Fruit fly (Drosophila melanogaster): Measurements from ENCODE around the gene CG4297.

The CG4297 gene

DNA sequence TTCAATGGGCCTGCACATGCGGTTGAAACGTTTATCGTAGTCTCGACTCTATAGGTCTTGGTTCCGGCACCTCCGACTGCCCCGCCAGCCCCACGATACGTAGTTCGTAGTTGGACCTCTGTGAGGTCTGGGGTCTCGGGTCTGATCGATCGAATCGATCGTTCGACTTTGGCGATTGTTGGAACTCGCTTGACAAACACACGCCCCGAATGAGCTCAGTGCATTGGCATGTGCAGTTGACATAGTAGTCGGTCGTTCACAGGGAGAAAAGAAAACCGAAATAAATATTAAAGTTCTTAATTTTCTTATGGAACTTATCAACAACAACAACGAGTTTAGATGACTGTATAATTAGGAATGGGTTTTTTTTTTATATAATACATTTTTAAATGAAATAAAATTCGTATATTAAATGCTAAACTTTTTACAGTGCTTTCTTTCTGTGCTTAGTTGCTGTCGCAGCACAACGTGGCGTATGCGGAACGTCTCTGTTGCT, 36.6 kb downstream of the CG4297 start:
- peak; percentile 60 for TF ChIP-seq CG6276 (GFP tag; optimal IDR thresholded peaks at IDR 0.05)
- peak; percentile 44 for TF ChIP-seq CG10631 (GFP tag; optimal IDR thresholded peaks at IDR 0.05)
- TF ChIP-seq Gug (GFP tag; IDR thresholded peaks at IDR 0.05): peak; percentile 73
- no peak for TF ChIP-seq CG11902 (GFP tag; optimal IDR thresholded peaks at IDR 0.05)
- TF ChIP-seq spab (GFP tag; optimal IDR thresholded peaks at IDR 0.05): peak; percentile 2
- peak; percentile 65 for TF ChIP-seq OdsH (GFP tag; optimal IDR thresholded peaks at IDR 0.05)
- TF ChIP-seq CG6163 (GFP tag; IDR thresholded peaks at IDR 0.05): peak; percentile 86
- TF ChIP-seq salr (GFP tag; optimal IDR thresholded peaks at IDR 0.05): peak in 1 of 2 experiments; percentile 19
- TF ChIP-seq svp (GFP tag): peak; percentile 79
- no peak for TF ChIP-seq Hr39 (GFP tag; optimal IDR thresholded peaks at IDR 0.05)
- TF ChIP-seq CG15336 (GFP tag; IDR thresholded peaks at IDR 0.05): peak; percentile 92
- no peak for TF ChIP-seq Sox15 (GFP tag; optimal IDR thresholded peaks at IDR 0.05)
- peak; percentile 24 for TF ChIP-seq dac (GFP tag; optimal IDR thresholded peaks at IDR 0.05)
- TF ChIP-seq fd85E (GFP tag; optimal IDR thresholded peaks at IDR 0.05): no peak
- no peak for TF ChIP-seq Hr38 (GFP tag; optimal IDR thresholded peaks at IDR 0.05)
- TF ChIP-seq esn (GFP tag; optimal IDR thresholded peaks at IDR 0.05): peak; percentile 23
- TF ChIP-seq net (GFP tag; optimal IDR thresholded peaks at IDR 0.05): peak; percentile 39
- TF ChIP-seq Eip75B (GFP tag; optimal IDR thresholded peaks at IDR 0.05): peak; percentile 4
- TF ChIP-seq CG11762 (GFP tag; optimal IDR thresholded peaks at IDR 0.05; ENCODE audit: insufficient read depth): peak; percentile 31
- TF ChIP-seq ss (GFP tag; optimal IDR thresholded peaks at IDR 0.05): peak in 1 of 2 experiments; percentile 1
- TF ChIP-seq Ets96B (tag; optimal IDR thresholded peaks at IDR 0.05): no peak
- TF ChIP-seq CG6808 (GFP tag; optimal IDR thresholded peaks at IDR 0.05): peak; percentile 37
- TF ChIP-seq eg (GFP tag; IDR thresholded peaks at IDR 0.05): peak; percentile 87
- peak; percentile 73 for TF ChIP-seq achi (GFP tag; optimal IDR thresholded peaks at IDR 0.05)
- TF ChIP-seq CG6854 (GFP tag; optimal IDR thresholded peaks at IDR 0.05): no peak
- TF ChIP-seq CG3032 (tag; optimal IDR thresholded peaks at IDR 0.05): no peak
- peak; percentile 61 for TF ChIP-seq acj6 (GFP tag; optimal IDR thresholded peaks at IDR 0.05)
- TF ChIP-seq CG3919 (GFP tag; optimal IDR thresholded peaks at IDR 0.05): peak; percentile 59
- TF ChIP-seq topi (GFP tag; optimal IDR thresholded peaks at IDR 0.05): peak; percentile 25
- TF ChIP-seq CG8119 (GFP tag; IDR thresholded peaks at IDR 0.05): peak; percentile 84
- peak; percentile 11 for TF ChIP-seq Sox14 (GFP tag; optimal IDR thresholded peaks at IDR 0.05)
- no peak for TF ChIP-seq Blimp-1 (GFP tag; optimal IDR thresholded peaks at IDR 0.05)
- peak; percentile 82 for TF ChIP-seq Eip78C (GFP tag)
- TF ChIP-seq CG31627 (GFP tag; optimal IDR thresholded peaks at IDR 0.05): peak; percentile 6
- no peak for TF ChIP-seq CG1621 (tag; optimal IDR thresholded peaks at IDR 0.05)
- TF ChIP-seq CG7368 (GFP tag; optimal IDR thresholded peaks at IDR 0.05): no peak
- peak; percentile 56 for TF ChIP-seq Lpt (GFP tag; optimal IDR thresholded peaks at IDR 0.05)
- no peak for TF ChIP-seq cyc (GFP tag; optimal IDR thresholded peaks at IDR 0.05)
- TF ChIP-seq CG8319 (GFP tag; optimal IDR thresholded peaks at IDR 0.05): peak; percentile 34
- TF ChIP-seq CG34406 (GFP tag; optimal IDR thresholded peaks at IDR 0.05): peak; percentile 46
- TF ChIP-seq CG32006 (GFP tag; optimal IDR thresholded peaks at IDR 0.05): peak; percentile 83
- TF ChIP-seq fd59A (GFP tag; optimal IDR thresholded peaks at IDR 0.05): no peak
- TF ChIP-seq CG9139 (GFP tag; optimal IDR thresholded peaks at IDR 0.05): no peak
- peak; percentile 71 for TF ChIP-seq Hr4 (GFP tag; optimal IDR thresholded peaks at IDR 0.05)
- no peak for TF ChIP-seq Eip93F (GFP tag; optimal IDR thresholded peaks at IDR 0.05)
- TF ChIP-seq pdm3 (GFP tag; optimal IDR thresholded peaks at IDR 0.05): peak; percentile 35
- no peak for TF ChIP-seq dsx (GFP tag; optimal IDR thresholded peaks at IDR 0.05; ENCODE audit: poor library complexity, severe bottlenecking)
- peak; percentile 25 for TF ChIP-seq CG10669 (GFP tag; optimal IDR thresholded peaks at IDR 0.05)
- TF ChIP-seq CG4318 (GFP tag; optimal IDR thresholded peaks at IDR 0.05): peak; percentile 46
- TF ChIP-seq Ets21C (GFP tag; optimal IDR thresholded peaks at IDR 0.05): no peak
- TF ChIP-seq Sox102F (GFP tag; optimal IDR thresholded peaks at IDR 0.05): peak; percentile 1
- no peak for TF ChIP-seq fkh (GFP tag; optimal IDR thresholded peaks at IDR 0.05)

All from whole organism, prepupa.